Fruit fly (Drosophila melanogaster) whole organism, embryonic: ENCODE measurements around the gene CAH9.
A peak's percentile ranks its signal among the peaks of the same experiment; 100 is the strongest.

ENCODE experiments used
- BEAF-32 ChIP-seq: fragments of 200-800 bp; sonication (Bioruptor generic); optimal IDR thresholded peaks from 3 replicates; lab custom pipeline; 2017; ENCODE audit warnings: missing biosample characterization, missing genetic modification characterization, mild to moderate bottlenecking, moderate library complexity, missing genetic modification reagents
- CG2199 ChIP-seq: fragments of 200-800 bp; sonication (Bioruptor generic); IDR thresholded peaks from 3 replicates; pipeline ENCODE4 v1.3.6; 2022; ENCODE audit warnings: missing biosample characterization, missing genetic modification characterization
- CG7987 ChIP-seq: fragments of 200-800 bp; sonication (Bioruptor generic); optimal IDR thresholded peaks from 2 replicates; lab custom pipeline; 2018; ENCODE audit warnings: missing biosample characterization, mild to moderate bottlenecking, missing genetic modification characterization, moderate library complexity
- Hand ChIP-seq: fragments of 200-800 bp; sonication (Bioruptor generic); optimal IDR thresholded peaks from 2 replicates; lab custom pipeline; 2017; ENCODE audit warnings: mild to moderate bottlenecking, missing biosample characterization, missing genetic modification reagents, missing genetic modification characterization
- br ChIP-seq: fragments of >200 bp; optimal IDR thresholded peaks from 2 replicates; lab custom pipeline; 2017
- esg ChIP-seq: fragments of 200-800 bp; sonication (Bioruptor generic); conservative IDR thresholded peaks from 2 replicates; pipeline ENCODE4 v1.3.6; 2022; ENCODE audit warnings: missing biosample characterization, missing genetic modification characterization
- h ChIP-seq: fragments of >200 bp; optimal IDR thresholded peaks from 2 replicates; lab custom pipeline; 2017
- mirr ChIP-seq: fragments of 200-800 bp; sonication (Bioruptor generic); optimal IDR thresholded peaks from 3 replicates; lab custom pipeline; 2018; ENCODE audit warnings: missing biosample characterization, mild to moderate bottlenecking, missing genetic modification characterization
- org-1 ChIP-seq: fragments of 200-800 bp; sonication (Bioruptor generic); optimal IDR thresholded peaks from 2 replicates; lab custom pipeline; 2017; ENCODE audit warnings: missing biosample characterization, missing genetic modification characterization
- usp ChIP-seq: fragments of >200 bp; optimal IDR thresholded peaks from 2 replicates; lab custom pipeline; 2017; ENCODE audit warnings: missing biosample characterization, missing genetic modification characterization
- vfl ChIP-seq: fragments of 200-800 bp; sonication (Bioruptor generic); optimal IDR thresholded peaks from 2 replicates; lab custom pipeline; 2016; ENCODE audit warnings: missing biosample characterization, missing genetic modification characterization
- zen ChIP-seq: fragments of 200-800 bp; sonication (Bioruptor generic); optimal IDR thresholded peaks from 3 replicates; lab custom pipeline; 2018; ENCODE audit warnings: missing biosample characterization, mild to moderate bottlenecking, missing genetic modification characterization, moderate library complexity

DNA sequence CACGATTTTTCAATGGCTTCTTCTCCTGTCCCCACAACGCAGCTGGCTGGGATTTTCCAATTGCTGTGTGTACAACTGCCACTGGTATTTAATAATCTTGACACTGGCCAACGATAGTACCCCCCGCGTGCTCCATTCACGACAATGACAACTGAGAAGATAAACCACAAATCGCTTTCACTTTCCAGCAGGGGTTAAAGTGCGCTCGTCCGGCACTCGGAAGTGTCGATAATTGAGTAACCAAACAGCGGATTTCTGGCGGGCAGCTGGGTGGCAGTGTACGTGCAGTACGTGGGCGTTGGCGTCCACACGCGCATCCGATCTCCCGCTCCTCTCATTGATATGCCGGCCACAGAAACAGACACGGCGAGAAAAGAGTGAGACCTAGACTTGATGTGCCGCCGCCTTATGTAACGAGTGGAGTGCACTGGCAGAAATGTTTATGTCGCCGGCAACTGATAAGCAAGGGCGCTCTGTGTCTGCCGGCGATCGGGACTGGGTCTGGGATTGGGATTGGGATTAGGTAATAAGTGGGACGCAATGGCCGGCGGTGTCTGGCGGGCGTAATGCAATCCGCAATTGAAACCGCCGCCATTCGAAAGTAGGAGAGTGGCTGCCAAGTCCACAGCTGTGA, 28.9 kb upstream of the CAH9 start:
- TF ChIP-seq org-1 (no peak), CG2199 (GFP tag; lab: Robert Waterston, UW) (0 out of 3 replicates have a peak, but pooled peaks have one; percentile 16), CG7987 (GFP tag; lab: Kevin White, UChicago) (no peak), Hand (no peak), mirr (GFP tag; lab: Kevin White, UChicago) (no peak), esg (no peak), vfl (no peak), BEAF-32 (no peak), zen (tag; lab: Kevin White, UChicago) (no peak), br (lab: Kevin White, UChicago) (no peak), usp (GFP tag; lab: Kevin White, UChicago) (no peak), h (lab: Kevin White, UChicago) (no peak)
